Fruit fly (Drosophila melanogaster) Kc167 (cell line): ENCODE results near the gene Bdp1.

Experiments
- Sin3A ChIP-seq: fragments of >200 bp; optimal IDR thresholded peaks from 2 replicates; lab custom pipeline; 2018; ENCODE audit warnings: missing external identifiers
- insv ChIP-seq: fragments of >200 bp; optimal IDR thresholded peaks from 3 replicates; lab custom pipeline; 2018; ENCODE audit warnings: missing external identifiers
- psq ChIP-seq: fragments of >200 bp; optimal IDR thresholded peaks from 2 replicates; lab custom pipeline; 2017; ENCODE audit warnings: missing external identifiers
- ttk ChIP-seq: sonication (Bioruptor generic); optimal IDR thresholded peaks from 2 replicates; lab custom pipeline; 2017; ENCODE audit warnings: missing external identifiers

- TF ChIP-seq insv (lab: Kevin White, UChicago): no peak
- no peak for TF ChIP-seq ttk (lab: Kevin White, UChicago)
- no peak for TF ChIP-seq psq (lab: Kevin White, UChicago)
- TF ChIP-seq Sin3A (lab: Kevin White, UChicago): no peak
Observed at dm6 chr2L:13370762-13371161, 2.9 kb downstream of the Bdp1 start, which contains the start of gene ND-B22.
